Worm (Caenorhabditis elegans) whole organism, midembryonic: ENCODE data around the gene ech-1.1.

Experiments used
- T22C8.4 ChIP-seq: fragments of 200-800 bp; sonication (Bioruptor generic); IDR thresholded peaks from 2 replicates; pipeline ENCODE4 v1.3.6; 2022; ENCODE audit warnings: missing genetic modification characterization, missing compliant biosample characterization
- cog-1 ChIP-seq: sonication (generic microtip); optimal IDR thresholded peaks from 2 replicates; lab custom pipeline; 2016; ENCODE audit warnings: missing genetic modification characterization, missing compliant biosample characterization
- flt-1 ChIP-seq: fragments of 200-800 bp; sonication (Bioruptor generic); IDR thresholded peaks from 2 replicates; pipeline ENCODE4 v1.3.6; 2022; ENCODE audit warnings: missing genetic modification characterization, missing compliant biosample characterization
- klf-2 ChIP-seq: fragments of 200-800 bp; sonication (Bioruptor generic); conservative IDR thresholded peaks from 2 replicates; pipeline ENCODE4 v1.3.6; 2022; ENCODE audit warnings: missing genetic modification reagents, missing genetic modification characterization, missing compliant biosample characterization
- med-1 ChIP-seq: sonication (generic microtip); optimal IDR thresholded peaks from 2 replicates; lab custom pipeline; 2017; ENCODE audit warnings: missing genetic modification characterization, mild to moderate bottlenecking, missing compliant biosample characterization, antibody characterized with exemption, missing genetic modification reagents; ENCODE audit not compliant: insufficient read depth
- ref-1 ChIP-seq: fragments of 200-800 bp; sonication (Bioruptor generic); conservative IDR thresholded peaks from 2 replicates; pipeline ENCODE4 v1.3.6; 2022; ENCODE audit warnings: missing genetic modification reagents, missing genetic modification characterization, missing compliant biosample characterization
- tab-1 ChIP-seq: fragments of 200-800 bp; sonication (Bioruptor generic); IDR thresholded peaks from 2 replicates; pipeline ENCODE4 v1.3.6; 2022; ENCODE audit warnings: missing genetic modification characterization, missing compliant biosample characterization
- ztf-29 ChIP-seq: fragments of 200-800 bp; sonication (Bioruptor generic); IDR thresholded peaks from 2 replicates; pipeline ENCODE4 v1.3.6; 2022; ENCODE audit warnings: missing genetic modification reagents, missing genetic modification characterization, missing compliant biosample characterization

DNA sequence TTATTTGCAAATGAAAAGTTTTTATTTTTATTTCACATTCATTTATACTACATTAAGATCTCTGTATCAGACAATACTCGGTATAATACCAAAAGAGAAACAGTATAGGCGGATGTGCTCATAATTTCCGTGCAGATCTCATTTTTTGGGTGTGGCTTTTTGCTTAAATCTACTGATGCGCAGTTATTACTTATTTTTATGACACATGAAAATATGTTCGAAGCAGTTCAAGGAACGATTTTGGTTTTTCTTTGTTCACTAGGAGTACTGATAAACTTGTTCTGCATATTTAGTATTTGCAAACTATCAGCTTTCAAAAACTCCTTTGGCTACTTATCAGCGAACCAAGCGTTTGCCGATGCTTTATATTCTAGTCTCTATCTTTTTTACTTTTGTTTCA, 8.9 kb downstream of the ech-1.1 start, which contains the start of gene srx-58:
- TF ChIP-seq flt-1 (GFP tag; lab: Robert Waterston, UW) (no peak), klf-2 (GFP tag; lab: Robert Waterston, UW) (no peak), cog-1 (tag; lab: Kevin White, UChicago) (no peak), med-1 (GFP tag; lab: Kevin White, UChicago) (no peak), ztf-29 (GFP tag; lab: Robert Waterston, UW) (no peak), tab-1 (GFP tag; lab: Robert Waterston, UW) (no peak), ref-1 (GFP tag; lab: Robert Waterston, UW) (no peak), T22C8.4 (GFP tag; lab: Robert Waterston, UW) (no peak)
